Worm (Caenorhabditis elegans) whole organism, L3 larva: ENCODE measurements around the gene F54C9.14.

Experiments
- R02D3.7 ChIP-seq: fragments of 150-350 bp; optimal IDR thresholded peaks from 2 replicates; lab custom pipeline; 2014; ENCODE audit warnings: missing biosample characterization, missing genetic modification characterization
- ceh-9 ChIP-seq: sonication (generic microtip); optimal IDR thresholded peaks from 2 replicates; lab custom pipeline; 2018; ENCODE audit warnings: missing biosample characterization, missing genetic modification characterization
- nhr-28 ChIP-seq: fragments of 150-350 bp; optimal IDR thresholded peaks from 2 replicates; lab custom pipeline; 2014; ENCODE audit warnings: missing biosample characterization, missing genetic modification characterization
- snpc-4 ChIP-seq: fragments of 150-350 bp; optimal IDR thresholded peaks from 2 replicates; lab custom pipeline; 2014; ENCODE audit warnings: missing biosample characterization, missing genetic modification characterization

DNA sequence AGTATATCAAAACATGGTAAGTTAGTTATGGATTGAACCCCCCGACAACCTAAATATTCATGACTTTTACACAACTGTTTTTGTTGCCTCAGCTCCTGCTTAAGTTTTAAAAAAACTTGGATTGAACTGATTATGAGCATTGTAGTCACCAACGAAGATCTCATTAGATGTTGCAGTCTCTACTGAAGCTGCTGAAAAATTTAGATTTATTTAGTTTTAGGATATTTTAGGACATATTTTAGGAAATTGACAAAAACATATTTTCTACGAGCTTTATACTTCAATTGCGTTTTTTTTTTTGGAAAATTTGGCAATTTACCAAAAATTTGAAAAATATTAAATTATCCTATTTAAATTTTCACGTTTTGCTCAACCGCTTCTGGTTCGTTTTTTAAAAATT, at the start of gene F54C9.14:
- TF ChIP-seq ceh-9 (no peak), nhr-28 (no peak), R02D3.7 (tag; lab: Kevin White, UChicago) (no peak), snpc-4 (tag; lab: Kevin White, UChicago) (no peak)
